Fruit fly (Drosophila melanogaster) whole organism, prepupa: ENCODE results near the gene ScsbetaA.

Experiments
- Blimp-1 ChIP-seq: fragments of 200-800 bp; sonication (Bioruptor generic); optimal IDR thresholded peaks from 3 replicates; lab custom pipeline; 2017; ENCODE audit warnings: missing biosample characterization, missing genetic modification characterization, mild to moderate bottlenecking, moderate library complexity, missing genetic modification reagents
- CG10631 ChIP-seq: fragments of 200-800 bp; sonication (Bioruptor generic); optimal IDR thresholded peaks from 2 replicates; lab custom pipeline; 2016; ENCODE audit warnings: missing biosample characterization, missing genetic modification characterization
- CG10669 ChIP-seq: fragments of 200-800 bp; sonication (Bioruptor generic); optimal IDR thresholded peaks from 3 replicates; lab custom pipeline; 2018; ENCODE audit warnings: missing biosample characterization, mild to moderate bottlenecking, missing genetic modification characterization, moderate library complexity
- CG11294 ChIP-seq: fragments of 200-800 bp; sonication (Bioruptor generic); IDR thresholded peaks from 2 replicates; pipeline ENCODE4 v1.3.6; 2022; ENCODE audit warnings: missing biosample characterization, missing genetic modification characterization
- CG11762 ChIP-seq: fragments of 200-800 bp; sonication (Bioruptor generic); optimal IDR thresholded peaks from 3 replicates; lab custom pipeline; 2016; ENCODE audit warnings: missing biosample characterization, missing genetic modification characterization; ENCODE audit not compliant: insufficient read depth
- CG15336 ChIP-seq: fragments of 200-800 bp; sonication (Bioruptor generic); IDR thresholded peaks from 2 replicates; pipeline ENCODE4 v1.3.6; 2022; ENCODE audit warnings: missing biosample characterization, missing genetic modification characterization
- CG1621 ChIP-seq: fragments of 200-800 bp; sonication (Bioruptor generic); optimal IDR thresholded peaks from 3 replicates; lab custom pipeline; 2018; ENCODE audit warnings: missing biosample characterization, mild to moderate bottlenecking, missing genetic modification characterization
- CG16779 ChIP-seq: fragments of 200-800 bp; sonication (Bioruptor generic); optimal IDR thresholded peaks from 3 replicates; lab custom pipeline; 2017; ENCODE audit warnings: missing biosample characterization, mild to moderate bottlenecking, missing genetic modification characterization
- CG3032 ChIP-seq: fragments of 200-800 bp; optimal IDR thresholded peaks from 2 replicates; lab custom pipeline; 2019; ENCODE audit warnings: missing biosample characterization, mild to moderate bottlenecking, missing genetic modification characterization, moderate library complexity
- CG31627 ChIP-seq: fragments of 200-800 bp; sonication (Bioruptor generic); optimal IDR thresholded peaks from 3 replicates; lab custom pipeline; 2016; ENCODE audit warnings: missing biosample characterization, missing genetic modification characterization
- CG32006 ChIP-seq: fragments of 200-800 bp; sonication (Bioruptor generic); optimal IDR thresholded peaks from 3 replicates; lab custom pipeline; 2017; ENCODE audit warnings: missing biosample characterization, mild to moderate bottlenecking, missing genetic modification characterization
- CG3919 ChIP-seq: fragments of 200-800 bp; sonication (Bioruptor generic); optimal IDR thresholded peaks from 3 replicates; lab custom pipeline; 2016; ENCODE audit warnings: missing biosample characterization, missing genetic modification characterization
- CG4318 ChIP-seq: fragments of 200-800 bp; sonication (Bioruptor generic); optimal IDR thresholded peaks from 3 replicates; lab custom pipeline; 2017; ENCODE audit warnings: missing biosample characterization, mild to moderate bottlenecking, missing genetic modification characterization
- CG6276 ChIP-seq: fragments of 200-800 bp; sonication (Bioruptor generic); optimal IDR thresholded peaks from 2 replicates; lab custom pipeline; 2017; ENCODE audit warnings: missing biosample characterization, mild to moderate bottlenecking, missing genetic modification characterization
- CG6808 ChIP-seq: fragments of 200-800 bp; sonication (Bioruptor generic); optimal IDR thresholded peaks from 3 replicates; lab custom pipeline; 2017; ENCODE audit warnings: missing biosample characterization, missing genetic modification characterization, mild to moderate bottlenecking, moderate library complexity, missing genetic modification reagents
- CG6854 ChIP-seq: fragments of 200-800 bp; sonication (Bioruptor generic); optimal IDR thresholded peaks from 2 replicates; lab custom pipeline; 2017; ENCODE audit warnings: missing biosample characterization, mild to moderate bottlenecking, missing genetic modification characterization
- CG7368 ChIP-seq: fragments of 200-800 bp; sonication (Bioruptor generic); optimal IDR thresholded peaks from 3 replicates; lab custom pipeline; 2016; ENCODE audit warnings: missing biosample characterization, missing genetic modification characterization
- CG8319 ChIP-seq: fragments of 200-800 bp; sonication (Bioruptor generic); optimal IDR thresholded peaks from 3 replicates; lab custom pipeline; 2016; ENCODE audit warnings: missing biosample characterization, missing genetic modification characterization
- CG8632 ChIP-seq: fragments of 200-800 bp; sonication (Bioruptor generic); optimal IDR thresholded peaks from 3 replicates; lab custom pipeline; 2016; ENCODE audit warnings: missing biosample characterization, missing genetic modification characterization
- CG9139 ChIP-seq: fragments of 200-800 bp; sonication (Bioruptor generic); optimal IDR thresholded peaks from 3 replicates; lab custom pipeline; 2017; ENCODE audit warnings: missing biosample characterization, mild to moderate bottlenecking, missing genetic modification characterization
- Eip75B ChIP-seq: fragments of 200-800 bp; sonication (Bioruptor generic); optimal IDR thresholded peaks from 3 replicates; lab custom pipeline; 2016; ENCODE audit warnings: missing biosample characterization, missing genetic modification characterization
- Eip78C ChIP-seq: fragments of 200-800 bp; sonication (Bioruptor generic); peaks from one replicate; lab custom pipeline; 2016; ENCODE audit warnings: missing biosample characterization, missing genetic modification characterization
- Eip93F ChIP-seq: fragments of 200-800 bp; sonication (Bioruptor generic); optimal IDR thresholded peaks from 2 replicates; lab custom pipeline; 2016; ENCODE audit warnings: missing biosample characterization, mild to moderate bottlenecking, missing genetic modification characterization
- Ets21C ChIP-seq: fragments of 200-800 bp; sonication (Bioruptor generic); optimal IDR thresholded peaks from 3 replicates; lab custom pipeline; 2016; ENCODE audit warnings: missing biosample characterization, missing genetic modification characterization
- Ets96B ChIP-seq: fragments of 200-800 bp; optimal IDR thresholded peaks from 2 replicates; lab custom pipeline; 2019; ENCODE audit warnings: missing biosample characterization, mild to moderate bottlenecking, missing genetic modification characterization, moderate library complexity
- Gug ChIP-seq: fragments of 200-800 bp; sonication (Bioruptor generic); IDR thresholded peaks from 2 replicates; pipeline ENCODE4 v1.3.6; 2022; ENCODE audit warnings: missing biosample characterization, missing genetic modification characterization
- Hr38 ChIP-seq: sonication (Bioruptor generic); optimal IDR thresholded peaks from 2 replicates; lab custom pipeline; 2016; ENCODE audit warnings: missing biosample characterization, missing genetic modification characterization
- Hr39 ChIP-seq: fragments of 200-800 bp; sonication (Bioruptor generic); optimal IDR thresholded peaks from 2 replicates; lab custom pipeline; 2016; ENCODE audit warnings: missing biosample characterization, missing genetic modification characterization
- Hr4 ChIP-seq: fragments of 200-800 bp; sonication (Bioruptor generic); optimal IDR thresholded peaks from 3 replicates; lab custom pipeline; 2016; ENCODE audit warnings: missing biosample characterization, missing genetic modification characterization
- Lpt ChIP-seq: fragments of 200-800 bp; sonication (Bioruptor generic); optimal IDR thresholded peaks from 3 replicates; lab custom pipeline; 2016; ENCODE audit warnings: missing biosample characterization, missing genetic modification characterization
- Met ChIP-seq: fragments of 200-800 bp; sonication (Bioruptor generic); optimal IDR thresholded peaks from 3 replicates; lab custom pipeline; 2016; ENCODE audit warnings: missing biosample characterization, missing genetic modification characterization
- OdsH ChIP-seq: fragments of 200-800 bp; sonication (Bioruptor generic); optimal IDR thresholded peaks from 3 replicates; lab custom pipeline; 2016; ENCODE audit warnings: missing biosample characterization, missing genetic modification characterization
- Smox ChIP-seq: fragments of 200-800 bp; sonication (Bioruptor generic); optimal IDR thresholded peaks from 3 replicates; lab custom pipeline; 2016; ENCODE audit warnings: missing biosample characterization, missing genetic modification characterization
- Sox102F ChIP-seq: fragments of 200-800 bp; sonication (Bioruptor generic); optimal IDR thresholded peaks from 2 replicates; lab custom pipeline; 2016; ENCODE audit warnings: missing biosample characterization, mild to moderate bottlenecking, missing genetic modification characterization
- Sox14 ChIP-seq: fragments of 200-800 bp; sonication (Bioruptor generic); optimal IDR thresholded peaks from 3 replicates; lab custom pipeline; 2016; ENCODE audit warnings: missing biosample characterization, missing genetic modification characterization
- Sox15 ChIP-seq: fragments of 200-800 bp; sonication (Bioruptor generic); optimal IDR thresholded peaks from 3 replicates; lab custom pipeline; 2016; ENCODE audit warnings: missing biosample characterization, missing genetic modification characterization
- achi ChIP-seq: fragments of 200-800 bp; sonication (Bioruptor generic); optimal IDR thresholded peaks from 3 replicates; lab custom pipeline; 2016; ENCODE audit warnings: missing biosample characterization, missing genetic modification characterization
- acj6 ChIP-seq: fragments of 200-800 bp; sonication (Bioruptor generic); optimal IDR thresholded peaks from 3 replicates; lab custom pipeline; 2016; ENCODE audit warnings: missing biosample characterization, missing genetic modification characterization
- cyc ChIP-seq: fragments of 200-800 bp; sonication (Bioruptor generic); optimal IDR thresholded peaks from 3 replicates; lab custom pipeline; 2016; ENCODE audit warnings: missing biosample characterization, missing genetic modification characterization
- dac ChIP-seq: fragments of 200-800 bp; sonication (Bioruptor generic); optimal IDR thresholded peaks from 2 replicates; lab custom pipeline; 2017; ENCODE audit warnings: missing biosample characterization, mild to moderate bottlenecking, missing genetic modification characterization
- dsx ChIP-seq: fragments of 200-800 bp; optimal IDR thresholded peaks from 3 replicates; lab custom pipeline; 2019; ENCODE audit warnings: missing biosample characterization, mild to moderate bottlenecking, missing genetic modification characterization, moderate library complexity; ENCODE audit not compliant: poor library complexity, severe bottlenecking
- eg ChIP-seq: fragments of 200-800 bp; sonication (Bioruptor generic); IDR thresholded peaks from 3 replicates; pipeline ENCODE4 v1.3.6; 2022; ENCODE audit warnings: missing biosample characterization, missing genetic modification characterization
- esn ChIP-seq: fragments of 200-800 bp; sonication (Bioruptor generic); optimal IDR thresholded peaks from 2 replicates; lab custom pipeline; 2016; ENCODE audit warnings: missing biosample characterization, mild to moderate bottlenecking, missing genetic modification characterization, moderate library complexity
- fd59A ChIP-seq: fragments of 200-800 bp; sonication (Bioruptor generic); optimal IDR thresholded peaks from 2 replicates; lab custom pipeline; 2017; ENCODE audit warnings: missing biosample characterization, mild to moderate bottlenecking, missing genetic modification characterization, missing genetic modification reagents
- fd85E ChIP-seq: fragments of 200-800 bp; sonication (Bioruptor generic); optimal IDR thresholded peaks from 3 replicates; lab custom pipeline; 2016; ENCODE audit warnings: missing biosample characterization, missing genetic modification characterization
- fkh ChIP-seq: fragments of 200-800 bp; sonication (Bioruptor generic); optimal IDR thresholded peaks from 3 replicates; lab custom pipeline; 2017; ENCODE audit warnings: missing biosample characterization, mild to moderate bottlenecking, missing genetic modification characterization, moderate library complexity
- lz ChIP-seq: fragments of 200-800 bp; sonication (Bioruptor generic); optimal IDR thresholded peaks from 3 replicates; lab custom pipeline; 2016; ENCODE audit warnings: missing biosample characterization, missing genetic modification characterization
- net ChIP-seq: fragments of 200-800 bp; sonication (Bioruptor generic); optimal IDR thresholded peaks from 3 replicates; lab custom pipeline; 2016; ENCODE audit warnings: missing biosample characterization, missing genetic modification characterization
- pdm3 ChIP-seq: fragments of 200-800 bp; sonication (Bioruptor generic); optimal IDR thresholded peaks from 3 replicates; lab custom pipeline; 2016; ENCODE audit warnings: missing biosample characterization, missing genetic modification characterization
- ss ChIP-seq, 2 experiments: fragments of 200-800 bp; sonication (Bioruptor generic); optimal IDR thresholded peaks; 2 replicates in 1 of 2; 3 replicates in 1 of 2; lab custom pipeline; 2017 to 2018; ENCODE audit warnings: mild to moderate bottlenecking in 2 of 2, missing biosample characterization in 2 of 2, missing genetic modification characterization in 2 of 2, moderate library complexity in 1 of 2
- svp ChIP-seq: fragments of 200-800 bp; sonication (Bioruptor generic); peaks from one replicate; lab custom pipeline; 2016; ENCODE audit warnings: missing biosample characterization, missing genetic modification characterization
- topi ChIP-seq: fragments of 200-800 bp; sonication (Bioruptor generic); optimal IDR thresholded peaks from 3 replicates; lab custom pipeline; 2016; ENCODE audit warnings: missing biosample characterization, missing genetic modification characterization
- vri ChIP-seq: fragments of 200-800 bp; sonication (Bioruptor generic); optimal IDR thresholded peaks from 3 replicates; lab custom pipeline; 2016; ENCODE audit warnings: missing biosample characterization, mild to moderate bottlenecking, missing genetic modification characterization

The ScsbetaA gene

dm6 chr3R:8958300-8958699 lies 19.8 kb downstream of the ScsbetaA start:
- TF ChIP-seq CG31627 (no peak), Met (GFP tag; lab: Kevin White, UChicago) (no peak), Eip78C (GFP tag; lab: Kevin White, UChicago) (peak; percentile 75), CG10669 (GFP tag; lab: Kevin White, UChicago) (peak; percentile 65), CG4318 (peak; percentile 35), CG8319 (GFP tag; lab: Kevin White, UChicago) (no peak), CG32006 (GFP tag; lab: Kevin White, UChicago) (peak; percentile 61), topi (GFP tag; lab: Kevin White, UChicago) (peak; percentile 30), CG3032 (tag; lab: Kevin White, UChicago) (peak; percentile 72), dac (GFP tag; lab: Kevin White, UChicago) (no peak), CG11294 (no peak), Gug (GFP tag; lab: Robert Waterston, UW) (peak; percentile 43; the same call in 1 of the 2 replicates), CG6276 (GFP tag; lab: Kevin White, UChicago) (peak; percentile 10), Ets96B (tag; lab: Kevin White, UChicago) (peak; percentile 73), vri (GFP tag; lab: Kevin White, UChicago) (no peak), fkh (no peak), Smox (GFP tag; lab: Kevin White, UChicago) (no peak), CG6854 (GFP tag; lab: Kevin White, UChicago) (no peak), svp (GFP tag; lab: Kevin White, UChicago) (no peak), Blimp-1 (GFP tag; lab: Kevin White, UChicago) (no peak), lz (GFP tag; lab: Kevin White, UChicago) (no peak), Eip93F (GFP tag; lab: Kevin White, UChicago) (no peak), eg (GFP tag; lab: Robert Waterston, UW) (peak; percentile 74), achi (peak; percentile 42), cyc (no peak), Hr4 (GFP tag; lab: Kevin White, UChicago) (peak; percentile 49), fd85E (no peak), Ets21C (GFP tag; lab: Kevin White, UChicago) (no peak), CG3919 (peak; percentile 67), Sox14 (GFP tag; lab: Kevin White, UChicago) (peak; percentile 59), CG1621 (tag; lab: Kevin White, UChicago) (peak; percentile 52), CG11762 (GFP tag; lab: Kevin White, UChicago) (no peak), Lpt (peak; percentile 50), CG15336 (GFP tag; lab: Robert Waterston, UW) (peak; percentile 66), dsx (GFP tag; lab: Kevin White, UChicago) (peak; percentile 39), CG8632 (GFP tag; lab: Kevin White, UChicago) (peak; percentile 38), net (peak; percentile 45), CG10631 (GFP tag; lab: Kevin White, UChicago) (peak; percentile 75), CG9139 (GFP tag; lab: Kevin White, UChicago) (no peak), Sox15 (GFP tag; lab: Kevin White, UChicago) (no peak), CG7368 (GFP tag; lab: Kevin White, UChicago) (no peak), esn (no peak), fd59A (GFP tag; lab: Kevin White, UChicago) (peak; percentile 56), acj6 (GFP tag; lab: Kevin White, UChicago) (peak; percentile 39), pdm3 (GFP tag; lab: Kevin White, UChicago) (peak; percentile 41), Sox102F (no peak), Hr38 (no peak), CG6808 (GFP tag; lab: Kevin White, UChicago) (peak; percentile 64), CG16779 (no peak), ss (GFP tag; optimal IDR thresholded peaks at IDR 0.05; lab: Kevin White, UChicago) (peak in 1 of 2 experiments; percentile 9), Hr39 (GFP tag; lab: Kevin White, UChicago) (peak; percentile 4), Eip75B (peak; percentile 53), OdsH (GFP tag; lab: Kevin White, UChicago) (peak; percentile 56)
